Fruit fly (Drosophila melanogaster): ENCODE data around the gene SclB.

DNA sequence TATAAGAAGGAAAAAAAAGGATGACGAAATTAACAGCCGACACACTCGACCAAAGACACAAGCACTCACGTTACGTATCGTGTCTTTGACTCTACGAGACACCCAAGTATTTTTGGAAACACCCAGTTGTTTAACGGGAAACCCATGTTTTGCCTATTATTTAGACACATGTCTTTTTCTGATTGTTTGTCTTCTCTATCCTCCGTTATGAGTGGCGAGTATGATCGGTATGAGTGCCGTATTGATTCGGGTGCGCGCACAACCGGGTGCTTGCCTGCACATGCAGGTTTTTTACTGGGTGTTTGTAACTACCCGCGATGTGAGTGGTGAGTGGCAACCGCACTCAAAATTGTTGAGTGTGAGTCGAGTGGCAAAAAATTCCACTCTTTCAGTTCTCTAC lies 21.3 kb downstream of the SclB start:
- TF ChIP-seq pan (optimal IDR thresholded peaks at IDR 0.05) (peak; percentile 57), CG8478 (optimal IDR thresholded peaks at IDR 0.05) (no peak), psq (optimal IDR thresholded peaks at IDR 0.05) (no peak), usp (GFP tag; optimal IDR thresholded peaks at IDR 0.05) (no peak), EcR (GFP tag; optimal IDR thresholded peaks at IDR 0.05) (no peak), Dll (optimal IDR thresholded peaks at IDR 0.05) (no peak)

Measured in whole organism.